Worm (Caenorhabditis elegans) whole organism, L4 larva: Measurements from ENCODE around the gene C04C3.9.

Experiments
- F37D6.2 ChIP-seq: sonication (generic microtip); optimal IDR thresholded peaks from 2 replicates; lab custom pipeline; 2016; ENCODE audit warnings: mild to moderate bottlenecking, missing genetic modification characterization, missing compliant biosample characterization
- R02D3.7 ChIP-seq: fragments of 150-350 bp; sonication (generic microtip); optimal IDR thresholded peaks from 3 replicates; lab custom pipeline; 2014; ENCODE audit warnings: missing biosample characterization, missing genetic modification characterization
- Y5F2A.4 ChIP-seq: fragments of 200-800 bp; sonication (Bioruptor generic); optimal IDR thresholded peaks from 2 replicates; lab custom pipeline; 2018; ENCODE audit warnings: mild to moderate bottlenecking, missing genetic modification characterization, missing compliant biosample characterization
- fkh-10 ChIP-seq: fragments of 150-350 bp; optimal IDR thresholded peaks from 2 replicates; lab custom pipeline; 2014; ENCODE audit warnings: missing biosample characterization, missing genetic modification reagents, missing genetic modification characterization
- hif-1 ChIP-seq, 2 experiments: sonication (generic microtip); optimal IDR thresholded peaks; 2 replicates each; lab custom pipeline; 2016 to 2017; ENCODE audit warnings: missing compliant biosample characterization in 2 of 2, missing genetic modification characterization in 2 of 2, missing genetic modification reagents in 2 of 2, missing genotype in 2 of 2, mild to moderate bottlenecking in 1 of 2
- lin-39 ChIP-seq: fragments of 150-350 bp; optimal IDR thresholded peaks from 2 replicates; lab custom pipeline; 2014; ENCODE audit warnings: missing biosample characterization, missing genetic modification reagents, missing genetic modification characterization
- nhr-237 ChIP-seq: sonication (generic microtip); optimal IDR thresholded peaks from 2 replicates; lab custom pipeline; 2017; ENCODE audit warnings: missing biosample characterization, missing genetic modification characterization
- snpc-4 ChIP-seq: fragments of 150-350 bp; optimal IDR thresholded peaks from 2 replicates; lab custom pipeline; 2014; ENCODE audit warnings: missing biosample characterization, missing genetic modification characterization
- unc-39 ChIP-seq: sonication (generic microtip); optimal IDR thresholded peaks from 2 replicates; lab custom pipeline; 2017; ENCODE audit warnings: missing biosample characterization, missing genetic modification characterization

- TF ChIP-seq Y5F2A.4, result no peak
- no peak for TF ChIP-seq R02D3.7
- no peak for TF ChIP-seq lin-39 (tag; lab: Kevin White, UChicago)
- TF ChIP-seq unc-39 (tag; lab: Kevin White, UChicago), result no peak
- no peak for TF ChIP-seq nhr-237
- TF ChIP-seq F37D6.2 (tag; lab: Kevin White, UChicago), result no peak
- no peak for TF ChIP-seq snpc-4 (tag; lab: Kevin White, UChicago)
- no peak for TF ChIP-seq hif-1 (tag; optimal IDR thresholded peaks at IDR 0.05; lab: Kevin White, UChicago)
- TF ChIP-seq fkh-10, result no peak
Observed at ce11 chrIV:3440848-3441247, 12.5 kb upstream of the C04C3.9 start, which contains the start of gene grd-10.
